Worm (Caenorhabditis elegans): ENCODE measurements around the gene Y41E3.13.
A peak's percentile ranks its signal among the peaks of the same experiment; 100 is the strongest.

Gene Y41E3.13

ce11 chrIV:15020958-15021357 lies 37.1 kb upstream of the Y41E3.13 start:
- no peak for TF ChIP-seq unc-30 (tag; optimal IDR thresholded peaks at IDR 0.05)
- no peak for TF ChIP-seq ceh-8 (GFP tag; optimal IDR thresholded peaks at IDR 0.05)
- no peak for TF ChIP-seq isw-1 (GFP tag; IDR thresholded peaks at IDR 0.05)
- TF ChIP-seq egl-27 (tag; optimal IDR thresholded peaks at IDR 0.05) = no peak
- TF ChIP-seq lsy-2 (tag; optimal IDR thresholded peaks at IDR 0.05) = peak in 1 of 2 experiments; percentile 56
- TF ChIP-seq lin-14 (GFP tag; optimal IDR thresholded peaks at IDR 0.05) = peak; percentile 79
- TF ChIP-seq aly-2 (tag; optimal IDR thresholded peaks at IDR 0.05) = no peak
- TF ChIP-seq ets-5 (GFP tag; IDR thresholded peaks at IDR 0.05) = no peak
- TF ChIP-seq zip-4 (GFP tag; optimal IDR thresholded peaks at IDR 0.05) = no peak
- no peak for TF ChIP-seq C34B4.2 (tag; optimal IDR thresholded peaks at IDR 0.05)
- TF ChIP-seq elt-2 (tag; optimal IDR thresholded peaks at IDR 0.05) = no peak
- TF ChIP-seq snu-23 (GFP tag; optimal IDR thresholded peaks at IDR 0.05) = peak; percentile 10
- no peak for TF ChIP-seq rnt-1 (tag; optimal IDR thresholded peaks at IDR 0.05)
- peak; percentile 75 for TF ChIP-seq fkh-8 (tag; optimal IDR thresholded peaks at IDR 0.05)
- TF ChIP-seq lin-35 (GFP tag; optimal IDR thresholded peaks at IDR 0.05) = peak in 1 of 2 experiments; percentile 34
- no peak for TF ChIP-seq elt-3 (tag; optimal IDR thresholded peaks at IDR 0.05)
- TF ChIP-seq irx-1 (tag; optimal IDR thresholded peaks at IDR 0.05) = no peak
- TF ChIP-seq pqm-1 (tag; optimal IDR thresholded peaks at IDR 0.05) = no peak
- no peak for TF ChIP-seq Y116A8C.19 (tag; optimal IDR thresholded peaks at IDR 0.05; ENCODE audit: borderline replicate concordance)
- TF ChIP-seq dsc-1 (tag; optimal IDR thresholded peaks at IDR 0.05) = no peak
- TF ChIP-seq ceh-82 (tag; optimal IDR thresholded peaks at IDR 0.05) = peak in 1 of 3 experiments; percentile 66
- no peak for TF ChIP-seq fkh-4 (tag; optimal IDR thresholded peaks at IDR 0.05; ENCODE audit: borderline replicate concordance)
- TF ChIP-seq ama-1 (optimal IDR thresholded peaks at IDR 0.05) = no peak
- TF ChIP-seq egl-13 (tag; optimal IDR thresholded peaks at IDR 0.05) = peak; percentile 45
- no peak for TF ChIP-seq pag-3 (tag; optimal IDR thresholded peaks at IDR 0.05; ENCODE audit: borderline replicate concordance, insufficient read depth)
- TF ChIP-seq mdl-1 (tag; optimal IDR thresholded peaks at IDR 0.05) = no peak
- no peak for TF ChIP-seq nhr-20 (tag; optimal IDR thresholded peaks at IDR 0.05)
- peak; percentile 29 for TF ChIP-seq nhr-47 (tag; optimal IDR thresholded peaks at IDR 0.05)
- TF ChIP-seq lin-39 (tag; optimal IDR thresholded peaks at IDR 0.05) = no peak
- TF ChIP-seq sptf-1 (tag; optimal IDR thresholded peaks at IDR 0.05) = no peak
- no peak for TF ChIP-seq blmp-1 (tag; optimal IDR thresholded peaks at IDR 0.05)
- no peak for TF ChIP-seq nhr-84 (tag; optimal IDR thresholded peaks at IDR 0.05)
- no peak for TF ChIP-seq sox-4 (tag; optimal IDR thresholded peaks at IDR 0.05)
- TF ChIP-seq C16A3.4 (tag; optimal IDR thresholded peaks at IDR 0.05) = no peak
- no peak for TF ChIP-seq tlp-1 (tag; optimal IDR thresholded peaks at IDR 0.05)
- TF ChIP-seq hlh-17 (GFP tag; optimal IDR thresholded peaks at IDR 0.05; ENCODE audit: borderline replicate concordance) = no peak
- no peak for TF ChIP-seq lir-3 (tag; optimal IDR thresholded peaks at IDR 0.05; ENCODE audit: poor library complexity)
- TF ChIP-seq alr-1 (tag; optimal IDR thresholded peaks at IDR 0.05; ENCODE audit: borderline replicate concordance) = no peak
- no peak for TF ChIP-seq unc-98 (GFP tag; IDR thresholded peaks at IDR 0.05)
- TF ChIP-seq ces-1 (GFP tag; optimal IDR thresholded peaks at IDR 0.05) = no peak
- peak; percentile 3 for TF ChIP-seq pax-3 (tag; optimal IDR thresholded peaks at IDR 0.05)
- no peak for TF ChIP-seq hlh-4 (tag; optimal IDR thresholded peaks at IDR 0.05)
- no peak for TF ChIP-seq vab-15 (tag; optimal IDR thresholded peaks at IDR 0.05)
- no peak for TF ChIP-seq nhr-90 (tag; optimal IDR thresholded peaks at IDR 0.05; ENCODE audit: poor library complexity)
- TF ChIP-seq ceh-63 (GFP tag; optimal IDR thresholded peaks at IDR 0.05) = no peak
- peak; percentile 34 for TF ChIP-seq tbx-2 (tag; optimal IDR thresholded peaks at IDR 0.05)
- TF ChIP-seq unc-62 (GFP tag; optimal IDR thresholded peaks at IDR 0.05) = no peak
- peak; percentile 67 for TF ChIP-seq fkh-10 (GFP tag; optimal IDR thresholded peaks at IDR 0.05)
- TF ChIP-seq ztf-4 (tag; optimal IDR thresholded peaks at IDR 0.05) = no peak
- TF ChIP-seq ceh-88 (GFP tag; IDR thresholded peaks at IDR 0.05) = no peak
- TF ChIP-seq nhr-19 (GFP tag; conservative IDR thresholded peaks at IDR 0.05) = no peak
- TF ChIP-seq unc-86 (tag; optimal IDR thresholded peaks at IDR 0.05) = peak; percentile 22
